Worm (Caenorhabditis elegans): ENCODE measurements around the gene twk-40.

DNA sequence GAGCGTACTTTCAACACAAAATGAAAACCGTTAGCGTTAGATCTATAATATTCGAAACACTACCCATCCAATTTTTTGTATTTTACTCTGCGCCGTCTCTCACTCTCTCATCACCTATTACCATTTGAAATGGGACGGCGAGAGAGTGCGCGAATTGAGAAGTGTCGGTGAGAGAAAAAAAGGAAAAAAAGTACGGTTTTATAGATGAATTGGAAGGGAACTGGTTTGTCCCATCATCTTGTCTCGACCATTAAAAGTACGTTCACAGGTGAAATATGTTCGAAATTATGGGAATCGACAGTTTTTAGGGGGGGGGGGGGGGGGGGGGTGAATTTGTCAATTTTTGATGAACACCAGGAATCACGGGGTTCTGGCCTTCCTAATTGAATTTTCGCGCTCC is 42.4 kb upstream of the twk-40 start:
- TF ChIP-seq dao-5 (tag; optimal IDR thresholded peaks at IDR 0.05) (no peak), him-1 (tag; optimal IDR thresholded peaks at IDR 0.05) (no peak)
